Fruit fly (Drosophila melanogaster) S2 (cell line): ENCODE results near the gene poe.

Experiments used
- CG8478 ChIP-seq: fragments of >200 bp; optimal IDR thresholded peaks from 2 replicates; lab custom pipeline; 2018
- CTCF ChIP-seq, 2 experiments: fragments of >200 bp; optimal IDR thresholded peaks; 2 replicates each; lab custom pipeline; 2018

Gene poe

DNA sequence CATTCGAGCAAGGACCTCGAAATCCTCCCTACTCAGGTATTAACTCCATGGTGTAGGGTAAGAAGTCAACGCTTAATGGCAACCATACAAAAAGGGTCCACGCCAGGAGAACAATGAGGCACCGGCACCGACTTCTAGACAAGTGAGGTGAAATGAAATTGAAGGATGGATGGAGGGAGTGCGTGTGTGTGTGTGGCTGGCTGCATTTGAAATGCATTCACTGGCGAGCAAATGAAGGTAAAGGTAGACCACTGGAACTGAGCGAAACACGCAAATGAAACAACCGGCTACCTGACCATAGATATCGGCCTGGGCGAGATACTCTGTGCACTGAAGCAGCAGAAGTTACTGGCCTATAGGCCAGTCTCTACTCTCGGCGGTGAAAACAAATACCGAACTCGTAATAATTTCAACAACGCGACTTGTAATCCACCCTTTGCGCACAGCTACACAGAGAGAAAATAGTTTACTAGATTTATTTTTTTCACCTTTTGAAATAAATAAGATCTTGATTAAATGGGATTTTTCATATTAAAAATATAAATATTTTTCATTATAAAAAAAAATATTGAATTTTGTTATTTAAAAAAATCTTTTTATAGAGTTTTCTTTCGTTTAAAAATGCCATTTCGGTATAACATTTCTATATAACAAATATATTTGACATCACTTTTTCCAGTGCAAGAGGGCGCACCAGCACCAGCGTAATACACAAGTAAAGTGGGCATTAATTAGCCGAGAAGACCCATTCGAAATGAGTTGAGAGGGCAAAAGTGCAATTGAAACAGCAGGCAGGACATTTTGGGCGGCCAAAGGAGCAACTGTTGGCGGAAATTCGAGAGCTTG is 10.4 kb upstream of the poe start:
- TF ChIP-seq CTCF (optimal IDR thresholded peaks at IDR 0.05; lab: Kevin White, UChicago) (no peak), CG8478 (lab: Kevin White, UChicago) (no peak)

DNA sequence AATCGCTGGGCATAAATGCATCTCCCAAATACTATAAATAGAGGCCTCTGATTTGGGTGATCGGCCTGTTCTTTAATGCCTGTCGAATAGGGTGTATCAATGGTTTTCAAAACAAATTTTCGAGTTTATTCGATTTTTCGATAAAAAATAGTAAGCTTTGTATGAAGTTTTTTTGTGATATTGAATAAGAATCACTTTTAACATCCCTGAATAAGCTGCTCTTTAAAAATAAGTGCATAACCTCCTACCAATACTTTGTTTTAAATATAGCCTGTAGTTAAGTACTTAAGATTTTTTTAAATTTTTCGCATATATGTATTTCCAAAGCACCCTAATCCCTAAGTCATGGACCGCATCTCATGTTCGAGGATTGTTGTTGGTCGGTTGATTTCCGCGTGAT is 9.2 kb upstream of the poe start:
- TF ChIP-seq CTCF (optimal IDR thresholded peaks at IDR 0.05; lab: Kevin White, UChicago) (no peak), CG8478 (lab: Kevin White, UChicago) (no peak)

DNA sequence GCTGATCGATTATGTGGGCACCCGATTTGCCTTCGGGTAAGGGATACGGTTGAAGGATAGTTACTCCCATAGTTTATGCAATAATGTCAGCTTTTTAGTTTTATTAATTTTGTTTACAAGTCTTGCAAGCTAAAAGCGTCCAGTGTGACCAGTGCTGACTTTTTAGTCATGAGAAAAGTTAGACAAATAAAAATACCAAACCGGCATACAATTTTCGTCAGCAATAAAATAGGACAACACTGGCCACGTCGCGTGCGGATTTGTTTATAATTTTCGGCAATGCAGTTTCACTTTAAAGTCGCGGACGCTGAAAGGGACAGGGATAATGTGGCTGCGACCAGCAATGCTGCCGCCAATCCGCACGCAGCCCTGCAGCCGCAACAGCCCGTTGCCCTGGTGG is 1.3 kb upstream of the poe start, which contains the start of the genes MED20 and Trf:
MED20 (minus strand) TSS at position 157 of the 400 bp plus-strand sequence.
Trf (plus strand) TSS at position 204 of the 400 bp plus-strand sequence.
- TF ChIP-seq CTCF (optimal IDR thresholded peaks at IDR 0.05; lab: Kevin White, UChicago) (peak in 1 of 2 experiments; percentile 7), CG8478 (lab: Kevin White, UChicago) (no peak)

DNA sequence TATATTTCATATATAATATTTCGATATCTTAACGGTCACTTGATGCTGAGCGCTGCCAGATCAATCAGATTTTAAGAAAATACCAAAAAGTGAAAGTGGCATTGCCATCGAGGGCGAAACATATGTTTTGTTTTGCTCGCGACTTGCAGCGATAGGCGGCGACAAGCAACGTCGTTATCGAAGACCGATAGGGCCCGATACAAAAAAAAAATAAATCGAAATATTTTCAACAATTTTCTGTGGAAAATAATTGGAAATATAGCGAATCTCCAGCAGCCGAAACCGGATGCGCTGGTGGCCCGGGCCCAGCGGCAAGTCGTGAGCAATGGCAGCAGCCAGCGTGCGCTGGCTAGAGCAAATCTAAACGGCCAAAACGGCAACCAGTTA is 28.1 kb downstream of the poe start, which contains the start of gene Megf8:
Megf8 (plus strand) TSS at position 190 of the 387 bp plus-strand sequence.
- TF ChIP-seq CTCF (optimal IDR thresholded peaks at IDR 0.05; lab: Kevin White, UChicago), result no peak

DNA sequence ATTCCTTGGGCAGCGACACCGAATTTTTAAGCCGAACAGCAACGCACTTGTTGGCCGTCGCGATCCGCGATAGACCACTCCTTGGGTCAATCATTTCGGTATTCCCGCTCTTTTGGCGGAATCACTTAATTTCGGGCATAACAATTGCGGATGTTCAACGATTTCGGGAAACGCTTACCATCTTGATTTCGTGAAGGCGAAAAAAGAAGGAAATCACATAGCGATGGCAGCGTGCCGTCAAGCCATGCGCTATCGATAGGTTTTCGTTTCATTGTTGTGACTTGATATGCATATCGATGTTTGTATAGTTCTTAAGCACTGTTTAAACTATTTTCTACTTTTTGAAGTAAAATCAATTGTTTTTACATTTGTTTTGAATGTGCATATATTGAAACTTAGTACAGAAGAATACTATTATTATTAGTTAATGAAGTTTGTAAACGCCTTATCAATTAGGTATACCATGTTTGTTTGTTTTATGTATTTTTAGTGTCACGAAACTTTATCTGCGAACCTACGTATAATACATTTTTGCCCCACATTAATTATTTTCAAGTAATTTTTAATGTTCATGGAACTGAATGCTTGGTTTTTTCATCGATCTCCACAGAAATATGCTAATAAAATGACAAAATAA is 28.7 kb downstream of the poe start, which contains the start of gene RpL36A:
RpL36A (minus strand) TSS at position 265 of the 637 bp plus-strand sequence.
- TF ChIP-seq CG8478 (lab: Kevin White, UChicago), result no peak
- TF ChIP-seq CTCF (optimal IDR thresholded peaks at IDR 0.05; lab: Kevin White, UChicago), result peak in 1 of 2 experiments; percentile 19

DNA sequence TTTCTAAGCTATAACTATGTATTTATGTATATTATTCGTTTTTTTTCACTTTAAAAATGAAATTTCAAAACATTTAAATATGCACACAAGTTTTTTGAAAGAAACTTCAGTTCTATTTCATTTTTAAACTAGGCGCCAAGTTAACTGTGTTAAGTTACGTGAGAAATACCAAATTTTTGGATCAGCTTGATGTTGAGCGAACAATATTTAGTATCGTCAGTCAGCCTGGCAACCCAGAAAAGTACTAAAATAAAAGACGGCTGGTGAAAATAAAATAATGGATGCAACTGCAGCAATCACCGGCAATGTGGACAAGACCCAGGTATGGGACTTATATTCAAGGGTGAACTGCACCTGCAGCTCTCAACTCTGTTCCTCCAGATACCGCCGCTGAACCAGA is 30.6 kb downstream of the poe start, which contains the start of gene CCDC53:
CCDC53 (plus strand) TSS at position 235 of the 400 bp plus-strand sequence.
- TF ChIP-seq CG8478 (lab: Kevin White, UChicago), result no peak
- TF ChIP-seq CTCF (optimal IDR thresholded peaks at IDR 0.05; lab: Kevin White, UChicago), result no peak

DNA sequence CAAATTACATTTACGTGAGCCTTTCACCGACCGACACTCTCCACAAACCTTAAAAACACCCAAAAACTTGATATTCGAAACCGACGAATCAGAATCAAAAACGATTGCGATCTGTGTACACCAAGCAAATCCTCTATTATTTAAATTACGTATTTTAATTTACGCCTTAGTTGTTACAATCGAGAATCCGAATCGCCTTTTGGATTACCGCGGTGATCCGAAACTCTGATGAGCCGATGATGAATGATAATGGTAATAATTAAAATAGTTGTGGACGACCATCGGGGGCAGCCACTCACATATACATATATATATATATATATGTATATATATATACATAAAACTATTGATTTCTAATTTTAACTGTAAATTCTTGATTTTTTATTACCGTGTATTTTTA is 31.7 kb downstream of the poe start, which contains the start of gene CG7367:
CG7367 (minus strand) TSS at position 101 of the 400 bp plus-strand sequence.
- TF ChIP-seq CTCF (optimal IDR thresholded peaks at IDR 0.05; lab: Kevin White, UChicago) (no peak), CG8478 (lab: Kevin White, UChicago) (no peak)

DNA sequence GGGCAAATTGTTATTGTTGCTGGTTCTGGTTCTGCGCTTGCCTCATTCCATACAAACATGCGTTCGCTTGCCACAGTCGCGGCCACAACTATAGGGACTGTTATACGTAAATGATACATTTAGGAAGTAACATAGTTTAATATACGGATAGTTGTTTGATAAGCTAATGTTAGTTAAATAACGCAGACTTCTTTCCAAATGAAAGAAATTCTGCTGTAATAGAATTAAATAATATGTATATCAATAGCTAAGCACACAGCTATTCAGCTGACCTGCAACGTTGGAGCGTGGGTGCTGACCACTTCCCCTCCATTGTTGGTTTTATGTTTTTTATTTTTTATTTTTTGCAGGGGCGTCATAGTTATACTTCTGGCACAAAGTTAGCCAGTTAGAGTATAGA is 36.7 kb downstream of the poe start:
- no peak for TF ChIP-seq CTCF (optimal IDR thresholded peaks at IDR 0.05; lab: Kevin White, UChicago)
- TF ChIP-seq CG8478 (lab: Kevin White, UChicago), result no peak

DNA sequence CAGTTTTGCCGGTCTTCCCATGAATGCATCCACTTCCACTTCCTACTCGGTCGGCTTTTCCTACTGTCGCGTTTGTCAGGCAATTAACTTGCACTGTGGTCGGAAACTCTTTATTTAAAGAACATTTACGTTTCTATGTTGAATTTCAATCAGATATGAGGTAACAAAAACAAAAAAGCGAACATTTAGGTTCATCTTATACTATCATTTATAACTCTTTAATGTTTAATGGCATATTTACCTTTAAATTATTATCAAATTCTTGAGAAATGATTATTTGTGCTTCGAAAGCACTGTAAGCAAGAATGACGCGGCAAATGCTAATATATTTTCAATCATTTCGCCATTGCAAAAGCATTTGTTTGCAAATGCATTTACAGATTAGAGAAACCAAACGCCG is 37.7 kb downstream of the poe start:
- TF ChIP-seq CG8478 (lab: Kevin White, UChicago) (no peak), CTCF (optimal IDR thresholded peaks at IDR 0.05; lab: Kevin White, UChicago) (no peak)

DNA sequence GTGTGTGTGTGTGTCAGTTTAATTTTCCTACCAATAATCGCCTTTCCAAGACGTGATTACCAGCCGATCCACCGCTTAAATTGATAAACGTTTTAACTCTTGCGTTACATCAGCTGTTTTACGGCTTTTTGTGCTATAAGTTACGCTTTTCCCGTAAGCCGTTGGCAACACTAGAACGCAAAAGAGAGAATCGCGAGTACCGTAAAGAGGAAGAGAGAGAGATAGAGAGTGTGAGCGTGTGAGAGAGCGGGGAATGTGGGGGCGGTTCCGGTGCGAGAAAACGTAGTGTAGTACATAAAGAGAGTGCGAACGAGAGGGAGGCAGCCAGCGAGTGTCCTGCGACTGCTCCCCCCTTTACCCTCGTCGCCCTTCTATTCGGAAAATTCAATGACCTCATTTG is 39.8 kb downstream of the poe start:
- no peak for TF ChIP-seq CG8478 (lab: Kevin White, UChicago)
- no peak for TF ChIP-seq CTCF (optimal IDR thresholded peaks at IDR 0.05; lab: Kevin White, UChicago)

DNA sequence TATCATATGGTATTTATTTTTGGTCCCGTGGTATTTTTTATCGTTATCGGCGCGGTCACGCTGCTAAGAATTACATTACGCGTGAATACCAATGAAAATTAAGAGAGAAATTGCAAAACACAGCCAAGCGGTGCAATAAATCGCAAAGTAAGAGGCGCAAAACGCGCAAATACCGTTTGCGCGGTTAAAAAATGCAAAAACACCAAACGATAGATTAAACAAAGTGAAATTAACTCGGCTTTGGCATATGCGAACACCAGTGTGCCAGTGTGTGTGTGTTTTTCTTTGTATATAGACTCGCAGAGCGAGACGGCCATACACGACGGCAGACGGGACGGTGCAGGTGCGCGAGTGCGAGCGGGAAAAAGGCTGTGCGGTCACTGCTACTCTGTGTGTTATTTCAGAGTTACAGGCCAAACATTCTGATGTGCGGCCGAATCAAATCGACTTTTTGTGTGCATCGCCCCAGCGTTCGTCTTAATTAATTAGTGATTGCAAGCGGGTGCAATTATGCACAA is 40.7 kb downstream of the poe start, which contains the start of gene Cka:
Cka (plus strand) TSS at position 29 of the 518 bp plus-strand sequence.
- TF ChIP-seq CG8478 (lab: Kevin White, UChicago) (no peak), CTCF (optimal IDR thresholded peaks at IDR 0.05; lab: Kevin White, UChicago) (peak in 1 of 2 experiments; percentile 32)

DNA sequence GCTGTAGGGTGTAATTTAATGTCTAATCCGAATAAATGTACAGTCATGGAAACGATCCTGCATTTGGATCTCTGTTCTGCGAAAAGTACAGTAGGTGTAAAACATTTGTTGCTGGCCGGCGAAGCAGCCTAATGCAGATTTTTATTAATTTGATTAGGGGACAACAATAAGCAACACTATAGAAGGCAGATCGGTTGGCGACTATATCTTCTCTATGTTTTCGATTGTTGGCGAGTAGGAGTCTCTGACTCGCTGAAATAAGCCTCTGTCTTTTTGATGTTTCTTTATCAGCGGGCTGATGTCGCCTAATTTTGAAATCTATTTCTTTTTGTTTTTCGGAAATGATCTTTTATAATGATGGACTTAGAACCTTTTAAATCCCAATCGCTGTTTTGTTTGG is 41.3 kb downstream of the poe start:
- TF ChIP-seq CG8478 (lab: Kevin White, UChicago) (no peak), CTCF (optimal IDR thresholded peaks at IDR 0.05; lab: Kevin White, UChicago) (no peak)

DNA sequence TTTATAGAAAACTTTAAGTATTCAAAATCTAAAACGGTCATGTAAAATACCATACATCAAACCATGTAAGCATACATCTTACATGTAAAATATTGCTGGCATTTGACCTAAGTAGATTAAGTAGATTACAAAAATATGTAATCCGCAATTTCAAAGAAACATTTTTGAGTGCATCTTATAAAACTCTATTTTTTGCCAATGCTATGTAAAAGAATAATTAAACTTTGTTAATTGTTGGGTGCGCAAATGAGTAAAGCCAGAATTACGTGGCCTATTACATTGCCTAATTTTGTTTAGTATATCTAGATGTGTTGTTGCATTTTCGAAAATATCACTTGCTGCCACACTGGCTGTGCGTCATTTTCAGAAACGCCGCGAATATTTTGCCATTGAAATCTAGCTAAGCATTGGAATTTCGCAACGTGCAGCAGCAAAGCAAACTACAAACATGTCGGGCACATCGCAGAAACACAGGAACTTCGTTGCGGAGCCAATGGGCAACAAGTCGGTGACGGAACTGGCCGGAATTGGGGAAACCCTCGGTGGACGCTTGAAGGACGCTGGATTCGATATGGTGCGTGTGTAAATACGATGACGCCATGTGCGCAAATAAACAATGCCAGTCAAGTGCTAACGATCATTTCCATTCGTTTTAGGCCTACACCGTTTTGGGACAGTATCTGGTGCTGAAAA is 42.1 kb downstream of the poe start, which contains the start of gene baf:
baf (plus strand) TSS at position 303 of the 693 bp plus-strand sequence.
- TF ChIP-seq CG8478 (lab: Kevin White, UChicago) (no peak), CTCF (optimal IDR thresholded peaks at IDR 0.05; lab: Kevin White, UChicago) (peak; percentile 22 to 40)

DNA sequence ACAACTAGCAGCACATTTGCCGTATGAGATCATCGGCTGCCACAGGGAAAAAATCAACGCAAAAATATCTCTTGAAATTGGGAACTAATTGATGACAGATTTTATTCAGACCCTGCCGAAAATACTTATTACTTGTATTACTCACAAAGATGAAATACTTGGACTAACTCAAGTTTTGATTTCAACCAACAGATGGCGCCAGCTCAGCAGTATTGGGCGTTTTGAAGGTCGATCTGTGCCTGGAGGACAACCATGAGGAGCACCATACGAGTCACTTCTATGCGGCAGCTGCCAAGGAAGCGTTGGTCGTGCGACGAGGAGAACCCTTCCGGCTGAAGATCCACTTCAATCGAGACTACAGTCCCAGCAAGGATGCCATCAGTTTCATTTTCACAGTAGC is 47.1 kb downstream of the poe start:
- TF ChIP-seq CG8478 (lab: Kevin White, UChicago) (no peak), CTCF (optimal IDR thresholded peaks at IDR 0.05; lab: Kevin White, UChicago) (peak; percentile 76 to 80)
